Worm (Caenorhabditis elegans): ENCODE measurements around the gene ZC196.5.

ce11 chrV:8754670-8755069 lies 25.5 kb downstream of the ZC196.5 start, which contains the start of gene B0507.4:
- TF ChIP-seq ztf-23 (GFP tag; IDR thresholded peaks at IDR 0.05) (no peak), ref-1 (GFP tag; conservative IDR thresholded peaks at IDR 0.05) (no peak), T22C8.4 (GFP tag; IDR thresholded peaks at IDR 0.05) (no peak), ztf-29 (GFP tag; IDR thresholded peaks at IDR 0.05) (no peak), cog-1 (tag; optimal IDR thresholded peaks at IDR 0.05) (no peak), klf-2 (GFP tag; conservative IDR thresholded peaks at IDR 0.05) (no peak), flt-1 (GFP tag; IDR thresholded peaks at IDR 0.05) (no peak), med-1 (GFP tag; optimal IDR thresholded peaks at IDR 0.05; ENCODE audit: insufficient read depth) (no peak)

Measured in whole organism, midembryonic.